Fruit fly (Drosophila melanogaster) whole organism, embryonic: ENCODE data around the gene CG13659.

Experiments
- Adf1 ChIP-seq: fragments of 200-800 bp; sonication (Bioruptor generic); IDR thresholded peaks from 2 replicates; pipeline ENCODE4 v1.3.6; 2022; ENCODE audit warnings: missing biosample characterization, missing genetic modification characterization
- C15 ChIP-seq: fragments of 200-800 bp; sonication (Bioruptor generic); IDR thresholded peaks from 3 replicates; pipeline ENCODE4 v1.3.6; 2022; ENCODE audit warnings: missing biosample characterization, missing genetic modification characterization
- CG10366 ChIP-seq: fragments of 200-800 bp; sonication (Bioruptor generic); IDR thresholded peaks from 2 replicates; pipeline ENCODE4 v1.3.6; 2022; ENCODE audit warnings: missing biosample characterization, missing genetic modification characterization
- CG12769 ChIP-seq: fragments of 200-800 bp; sonication (Bioruptor generic); optimal IDR thresholded peaks from 2 replicates; lab custom pipeline; 2019; ENCODE audit warnings: missing biosample characterization, mild to moderate bottlenecking, missing genetic modification characterization, moderate library complexity
- CG13894 ChIP-seq: fragments of 200-800 bp; sonication (Bioruptor generic); optimal IDR thresholded peaks from 3 replicates; lab custom pipeline; 2018; ENCODE audit warnings: missing biosample characterization, mild to moderate bottlenecking, missing genetic modification characterization, moderate library complexity
- CG14965 ChIP-seq: fragments of 200-800 bp; sonication (Bioruptor generic); optimal IDR thresholded peaks from 2 replicates; lab custom pipeline; 2016; ENCODE audit warnings: missing biosample characterization, missing genetic modification characterization, borderline replicate concordance
- CG15011 ChIP-seq: fragments of 200-800 bp; sonication (Bioruptor generic); optimal IDR thresholded peaks from 3 replicates; lab custom pipeline; 2018; ENCODE audit warnings: missing biosample characterization, mild to moderate bottlenecking, missing genetic modification characterization
- CG16815 ChIP-seq: fragments of 200-800 bp; sonication (Bioruptor generic); optimal IDR thresholded peaks from 3 replicates; lab custom pipeline; 2017; ENCODE audit warnings: missing biosample characterization, mild to moderate bottlenecking, missing genetic modification characterization
- CG18011 ChIP-seq: fragments of 200-800 bp; sonication (Bioruptor generic); optimal IDR thresholded peaks from 2 replicates; lab custom pipeline; 2017; ENCODE audit warnings: missing biosample characterization, missing genetic modification characterization, mild to moderate bottlenecking, moderate library complexity, missing genotype
- CG30431 ChIP-seq: fragments of 200-800 bp; sonication (Bioruptor generic); optimal IDR thresholded peaks from 2 replicates; lab custom pipeline; 2017; ENCODE audit warnings: missing biosample characterization, missing genetic modification characterization
- CG3163 ChIP-seq: fragments of 200-800 bp; sonication (Bioruptor generic); optimal IDR thresholded peaks from 3 replicates; lab custom pipeline; 2016; ENCODE audit warnings: missing biosample characterization, missing genetic modification characterization
- CG5180 ChIP-seq: fragments of 200-800 bp; sonication (Bioruptor generic); optimal IDR thresholded peaks from 3 replicates; lab custom pipeline; 2017; ENCODE audit warnings: missing biosample characterization, missing genetic modification characterization, mild to moderate bottlenecking, moderate library complexity, missing genetic modification reagents
- CG5245 ChIP-seq: fragments of 200-800 bp; sonication (Bioruptor generic); optimal IDR thresholded peaks from 3 replicates; lab custom pipeline; 2016; ENCODE audit warnings: missing biosample characterization, missing genetic modification characterization
- CG7987 ChIP-seq: fragments of 200-800 bp; sonication (Bioruptor generic); optimal IDR thresholded peaks from 2 replicates; lab custom pipeline; 2018; ENCODE audit warnings: missing biosample characterization, mild to moderate bottlenecking, missing genetic modification characterization, moderate library complexity
- Camta ChIP-seq: fragments of 200-800 bp; sonication (Bioruptor generic); optimal IDR thresholded peaks from 2 replicates; lab custom pipeline; 2016; ENCODE audit warnings: missing biosample characterization, missing genetic modification characterization
- Dip2 ChIP-seq: fragments of 200-800 bp; sonication (Bioruptor generic); IDR thresholded peaks from 2 replicates; pipeline ENCODE4 v1.3.6; 2022; ENCODE audit warnings: missing biosample characterization, missing genetic modification characterization
- ERR ChIP-seq: fragments of 200-800 bp; sonication (Bioruptor generic); optimal IDR thresholded peaks from 2 replicates; lab custom pipeline; 2016; ENCODE audit warnings: missing biosample characterization, missing genetic modification characterization
- Hr78 ChIP-seq, 2 experiments: fragments of 200-800 bp in 1 of 2; fragments of >200 bp in 1 of 2; sonication (Bioruptor generic) in 1 of 2; optimal IDR thresholded peaks; 2 replicates each; lab custom pipeline; 2017 to 2019; ENCODE audit warnings: missing biosample characterization in 2 of 2, missing genetic modification characterization in 2 of 2, mild to moderate bottlenecking in 1 of 2, moderate library complexity in 1 of 2
- NK7.1 ChIP-seq: fragments of 200-800 bp; sonication (Bioruptor generic); optimal IDR thresholded peaks from 3 replicates; lab custom pipeline; 2016; ENCODE audit warnings: missing biosample characterization, missing genetic modification characterization
- Nf-YC ChIP-seq: fragments of 200-800 bp; optimal IDR thresholded peaks from 3 replicates; lab custom pipeline; 2019; ENCODE audit warnings: missing biosample characterization, mild to moderate bottlenecking, missing genetic modification characterization, moderate library complexity
- PHDP ChIP-seq: fragments of 200-800 bp; sonication (Bioruptor generic); optimal IDR thresholded peaks from 3 replicates; lab custom pipeline; 2018; ENCODE audit warnings: missing biosample characterization, mild to moderate bottlenecking, missing genetic modification characterization, moderate library complexity
- Sry-δ ChIP-seq: fragments of 200-800 bp; sonication (Bioruptor generic); optimal IDR thresholded peaks from 2 replicates; lab custom pipeline; 2016; ENCODE audit warnings: missing biosample characterization, missing genetic modification characterization
- aop ChIP-seq: fragments of 200-800 bp; sonication (Bioruptor generic); IDR thresholded peaks from 2 replicates; pipeline ENCODE4 v1.3.6; 2022; ENCODE audit warnings: missing biosample characterization, missing genetic modification characterization
- ap ChIP-seq: fragments of 200-800 bp; sonication (Bioruptor generic); IDR thresholded peaks from 2 replicates; pipeline ENCODE4 v1.3.6; 2022; ENCODE audit warnings: missing biosample characterization, missing genetic modification characterization
- bab2 ChIP-seq: fragments of 200-800 bp; sonication (Bioruptor generic); optimal IDR thresholded peaks from 2 replicates; lab custom pipeline; 2016; ENCODE audit warnings: missing biosample characterization, missing genetic modification characterization
- bigmax ChIP-seq: fragments of 200-800 bp; sonication (Bioruptor generic); optimal IDR thresholded peaks from 2 replicates; lab custom pipeline; 2018; ENCODE audit warnings: missing biosample characterization, mild to moderate bottlenecking, missing genetic modification characterization
- br ChIP-seq: fragments of >200 bp; optimal IDR thresholded peaks from 2 replicates; lab custom pipeline; 2017
- bsh ChIP-seq, 2 experiments: fragments of 200-800 bp; sonication (Bioruptor generic); optimal IDR thresholded peaks; 2 replicates each; lab custom pipeline; 2017 to 2018; ENCODE audit warnings: mild to moderate bottlenecking in 2 of 2, missing biosample characterization in 2 of 2, missing genetic modification characterization in 2 of 2, moderate library complexity in 1 of 2
- ci ChIP-seq: fragments of 200-800 bp; sonication (Bioruptor generic); IDR thresholded peaks from 3 replicates; pipeline ENCODE4 v1.3.6; 2022; ENCODE audit warnings: missing biosample characterization, missing genetic modification characterization
- corto ChIP-seq: fragments of 200-800 bp; sonication (Bioruptor generic); optimal IDR thresholded peaks from 2 replicates; lab custom pipeline; 2016; ENCODE audit warnings: missing biosample characterization, mild to moderate bottlenecking, missing genetic modification characterization, moderate library complexity
- croc ChIP-seq: fragments of 200-800 bp; sonication (Bioruptor generic); conservative IDR thresholded peaks from 3 replicates; pipeline ENCODE4 v1.3.6; 2022; ENCODE audit warnings: missing biosample characterization, missing genetic modification characterization
- cwo ChIP-seq: fragments of 200-800 bp; sonication (Bioruptor generic); optimal IDR thresholded peaks from 3 replicates; lab custom pipeline; 2017; ENCODE audit warnings: missing biosample characterization, missing genetic modification characterization, mild to moderate bottlenecking, moderate library complexity, missing genetic modification reagents
- disco-r ChIP-seq: fragments of 200-800 bp; sonication (Bioruptor generic); optimal IDR thresholded peaks from 2 replicates; lab custom pipeline; 2016; ENCODE audit warnings: missing biosample characterization, missing genetic modification characterization
- dpn ChIP-seq, 2 experiments: fragments of 200-800 bp; sonication (Bioruptor generic); optimal IDR thresholded peaks; 3 replicates each; lab custom pipeline; 2016; ENCODE audit warnings: missing biosample characterization in 2 of 2, missing genetic modification characterization in 2 of 2
- ems ChIP-seq: fragments of 200-800 bp; sonication (Bioruptor generic); optimal IDR thresholded peaks from 3 replicates; lab custom pipeline; 2016; ENCODE audit warnings: missing biosample characterization, missing genetic modification characterization
- gsb ChIP-seq: fragments of 200-800 bp; sonication (Bioruptor generic); IDR thresholded peaks from 2 replicates; pipeline ENCODE4 v1.3.6; 2022; ENCODE audit warnings: missing biosample characterization, missing genetic modification characterization
- mld ChIP-seq: fragments of 200-800 bp; sonication (Bioruptor generic); IDR thresholded peaks from 3 replicates; pipeline ENCODE4 v1.3.6; 2022; ENCODE audit warnings: missing biosample characterization, missing genetic modification characterization; ENCODE audit not compliant: partially characterized antibody
- nom ChIP-seq: fragments of 200-800 bp; sonication (Bioruptor generic); optimal IDR thresholded peaks from 2 replicates; lab custom pipeline; 2017; ENCODE audit warnings: missing biosample characterization, missing genetic modification characterization, mild to moderate bottlenecking, moderate library complexity, missing genetic modification reagents
- org-1 ChIP-seq: fragments of 200-800 bp; sonication (Bioruptor generic); optimal IDR thresholded peaks from 2 replicates; lab custom pipeline; 2017; ENCODE audit warnings: missing biosample characterization, missing genetic modification characterization
- sd ChIP-seq: fragments of 200-800 bp; sonication (Bioruptor generic); optimal IDR thresholded peaks from 3 replicates; lab custom pipeline; 2018; ENCODE audit warnings: missing biosample characterization, mild to moderate bottlenecking, missing genetic modification characterization, moderate library complexity
- sima ChIP-seq: fragments of 200-800 bp; sonication (Bioruptor generic); optimal IDR thresholded peaks from 2 replicates; lab custom pipeline; 2016; ENCODE audit warnings: missing biosample characterization, missing genetic modification characterization
- slp2 ChIP-seq: fragments of 200-800 bp; sonication (Bioruptor generic); optimal IDR thresholded peaks from 2 replicates; lab custom pipeline; 2016; ENCODE audit warnings: missing biosample characterization, missing genetic modification characterization
- sqz ChIP-seq: fragments of 200-800 bp; sonication (Bioruptor generic); optimal IDR thresholded peaks from 3 replicates; lab custom pipeline; 2018; ENCODE audit warnings: missing biosample characterization, mild to moderate bottlenecking, missing genetic modification characterization
- tap ChIP-seq: fragments of 200-800 bp; optimal IDR thresholded peaks from 3 replicates; lab custom pipeline; 2019; ENCODE audit warnings: missing biosample characterization, mild to moderate bottlenecking, missing genetic modification characterization, moderate library complexity
- trem ChIP-seq: fragments of 200-800 bp; optimal IDR thresholded peaks from 3 replicates; lab custom pipeline; 2019; ENCODE audit warnings: missing biosample characterization, mild to moderate bottlenecking, missing genetic modification characterization, moderate library complexity
- unpg ChIP-seq: fragments of 200-800 bp; sonication (Bioruptor generic); optimal IDR thresholded peaks from 3 replicates; lab custom pipeline; 2018; ENCODE audit warnings: missing biosample characterization, mild to moderate bottlenecking, missing genetic modification characterization, moderate library complexity

Gene CG13659

dm6 chr3R:25303857-25304440 lies 3.3 kb downstream of the CG13659 start, which contains the start of gene CG31436 (continued):
- TF ChIP-seq CG16815 (GFP tag; lab: Kevin White, UChicago) (no peak), tap (tag; lab: Kevin White, UChicago) (no peak), gsb (GFP tag; lab: Robert Waterston, UW) (no peak), CG3163 (no peak), Hr78 (GFP tag; optimal IDR thresholded peaks at IDR 0.05; lab: Kevin White, UChicago) (peak in 1 of 2 experiments; percentile 82), bigmax (GFP tag; lab: Kevin White, UChicago) (no peak), dpn (GFP tag; optimal IDR thresholded peaks at IDR 0.05; lab: Kevin White, UChicago) (no peak), CG18011 (GFP tag; lab: Kevin White, UChicago) (no peak), cwo (GFP tag; lab: Kevin White, UChicago) (no peak), CG5180 (GFP tag; lab: Kevin White, UChicago) (no peak), CG7987 (GFP tag; lab: Kevin White, UChicago) (no peak), ap (no peak), sd (tag; lab: Kevin White, UChicago) (peak; percentile 35), ERR (GFP tag; lab: Kevin White, UChicago) (no peak), sima (GFP tag; lab: Kevin White, UChicago) (no peak), CG5245 (GFP tag; lab: Kevin White, UChicago) (no peak), br (lab: Kevin White, UChicago) (no peak), Adf1 (GFP tag; lab: Robert Waterston, UW) (no peak), CG13894 (tag; lab: Kevin White, UChicago) (peak; percentile 36), CG14965 (GFP tag; lab: Kevin White, UChicago) (no peak), C15 (GFP tag; lab: Robert Waterston, UW) (no peak), unpg (GFP tag; lab: Kevin White, UChicago) (no peak), PHDP (tag; lab: Kevin White, UChicago) (no peak), nom (no peak), CG10366 (GFP tag; lab: Robert Waterston, UW) (no peak), sqz (GFP tag; lab: Kevin White, UChicago) (no peak), NK7.1 (GFP tag; lab: Kevin White, UChicago) (no peak), Dip2 (GFP tag; lab: Robert Waterston, UW) (no peak), ci (GFP tag; lab: Robert Waterston, UW) (no peak), CG15011 (no peak), mld (no peak), disco-r (no peak), corto (GFP tag; lab: Kevin White, UChicago) (no peak), org-1 (no peak), Camta (GFP tag; lab: Kevin White, UChicago) (no peak), Sry-δ (GFP tag; lab: Kevin White, UChicago) (no peak), bsh (GFP tag; optimal IDR thresholded peaks at IDR 0.05; lab: Kevin White, UChicago) (no peak), CG12769 (peak; percentile 67), CG30431 (GFP tag; lab: Kevin White, UChicago) (no peak), slp2 (no peak), aop (GFP tag; lab: Robert Waterston, UW) (no peak), croc (GFP tag; lab: Robert Waterston, UW) (no peak), Nf-YC (tag; lab: Kevin White, UChicago) (no peak), bab2 (GFP tag; lab: Kevin White, UChicago) (no peak), ems (GFP tag; lab: Kevin White, UChicago) (no peak), trem (tag; lab: Kevin White, UChicago) (no peak)
